Worm (Caenorhabditis elegans) whole organism, L3 larva: Measurements from ENCODE around the gene C46C2.3.
"Not testable (repeated sequence)": the region's sequence is repeated elsewhere in the genome, so short reads cannot be mapped to it uniquely, and the experiment has no call there.

Experiments
- R02D3.7 ChIP-seq: fragments of 150-350 bp; optimal IDR thresholded peaks from 2 replicates; lab custom pipeline; 2014; ENCODE audit warnings: missing biosample characterization, missing genetic modification characterization
- ZK546.5 ChIP-seq: sonication (generic microtip); optimal IDR thresholded peaks from 2 replicates; lab custom pipeline; 2017; ENCODE audit warnings: missing biosample characterization, missing genetic modification characterization
- aly-2 ChIP-seq: fragments of 150-350 bp; optimal IDR thresholded peaks from 2 replicates; lab custom pipeline; 2014; ENCODE audit warnings: missing biosample characterization, missing genetic modification characterization
- ama-1 ChIP-seq: fragments of 150-350 bp; optimal IDR thresholded peaks from 2 replicates; lab custom pipeline; 2018
- ceh-16 ChIP-seq: sonication (generic microtip); optimal IDR thresholded peaks from 2 replicates; lab custom pipeline; 2017; ENCODE audit warnings: missing biosample characterization, missing genetic modification characterization
- ceh-28 ChIP-seq: fragments of 150-350 bp; optimal IDR thresholded peaks from 2 replicates; lab custom pipeline; 2014; ENCODE audit warnings: missing biosample characterization, missing genetic modification reagents, missing genetic modification characterization
- ceh-82 ChIP-seq: fragments of 150-350 bp; optimal IDR thresholded peaks from 2 replicates; lab custom pipeline; 2014; ENCODE audit warnings: missing biosample characterization, missing genetic modification characterization
- ceh-9 ChIP-seq: sonication (generic microtip); optimal IDR thresholded peaks from 2 replicates; lab custom pipeline; 2018; ENCODE audit warnings: missing biosample characterization, missing genetic modification characterization
- daf-12 ChIP-seq: fragments of 150-350 bp; optimal IDR thresholded peaks from 2 replicates; lab custom pipeline; 2014; ENCODE audit warnings: missing biosample characterization, missing genetic modification reagents, missing genetic modification characterization
- egl-27 ChIP-seq: sonication (generic microtip); optimal IDR thresholded peaks from 4 replicates; lab custom pipeline; 2017; ENCODE audit warnings: missing biosample characterization, missing genetic modification reagents, missing genetic modification characterization
- egl-5 ChIP-seq: fragments of 150-350 bp; optimal IDR thresholded peaks from 2 replicates; lab custom pipeline; 2017; ENCODE audit warnings: missing biosample characterization, missing genetic modification reagents, missing genetic modification characterization, inconsistent platforms
- elt-1 ChIP-seq: fragments of 150-350 bp; optimal IDR thresholded peaks from 2 replicates; lab custom pipeline; 2014; ENCODE audit warnings: missing biosample characterization, missing genetic modification characterization
- elt-2 ChIP-seq: sonication (generic microtip); optimal IDR thresholded peaks from 2 replicates; lab custom pipeline; 2016; ENCODE audit warnings: missing genetic modification reagents, mild to moderate bottlenecking, missing genetic modification characterization, missing compliant biosample characterization
- elt-3 ChIP-seq, 3 experiments: fragments of 150-350 bp in 1 of 3; sonication (generic microtip) in 2 of 3; optimal IDR thresholded peaks; 2 replicates in 2 of 3; 4 replicates in 1 of 3; lab custom pipeline; 2014 to 2017; ENCODE audit warnings: missing biosample characterization in 3 of 3, missing genetic modification characterization in 3 of 3
- eor-1 ChIP-seq, 2 experiments: fragments of 150-350 bp; optimal IDR thresholded peaks; 2 replicates each; lab custom pipeline; 2014 to 2018; ENCODE audit warnings: missing biosample characterization in 2 of 2, missing genetic modification characterization in 2 of 2
- fkh-10 ChIP-seq: sonication (generic microtip); optimal IDR thresholded peaks from 2 replicates; lab custom pipeline; 2017; ENCODE audit warnings: missing biosample characterization, missing genetic modification reagents, missing genetic modification characterization
- fkh-2 ChIP-seq: fragments of 150-350 bp; optimal IDR thresholded peaks from 2 replicates; lab custom pipeline; 2014; ENCODE audit warnings: missing biosample characterization, missing genetic modification reagents, missing genetic modification characterization
- fos-1 ChIP-seq: fragments of 150-350 bp; optimal IDR thresholded peaks from 2 replicates; lab custom pipeline; 2014; ENCODE audit warnings: missing biosample characterization, missing genetic modification characterization
- hmg-11 ChIP-seq: sonication (generic microtip); optimal IDR thresholded peaks from 2 replicates; lab custom pipeline; 2016; ENCODE audit warnings: missing genetic modification characterization, missing compliant biosample characterization
- jun-1 ChIP-seq: fragments of 150-350 bp; optimal IDR thresholded peaks from 2 replicates; lab custom pipeline; 2014; ENCODE audit warnings: missing biosample characterization, missing genetic modification reagents, missing genetic modification characterization
- lin-15B ChIP-seq: fragments of 150-350 bp; optimal IDR thresholded peaks from 2 replicates; lab custom pipeline; 2014; ENCODE audit warnings: missing biosample characterization, missing genetic modification characterization
- lin-39 ChIP-seq: fragments of 150-350 bp; optimal IDR thresholded peaks from 2 replicates; lab custom pipeline; 2018; ENCODE audit warnings: missing biosample characterization, missing genetic modification reagents, missing genetic modification characterization
- lsy-12 ChIP-seq: sonication (generic microtip); optimal IDR thresholded peaks from 2 replicates; lab custom pipeline; 2016; ENCODE audit warnings: mild to moderate bottlenecking, missing genetic modification characterization, missing compliant biosample characterization
- mdl-1 ChIP-seq: fragments of 150-350 bp; optimal IDR thresholded peaks from 2 replicates; lab custom pipeline; 2014; ENCODE audit warnings: missing biosample characterization, missing genetic modification characterization
- mml-1 ChIP-seq: fragments of 150-350 bp; sonication (generic microtip); optimal IDR thresholded peaks from 3 replicates; lab custom pipeline; 2014; ENCODE audit warnings: missing biosample characterization, missing genetic modification characterization
- nfya-1 ChIP-seq: sonication (generic microtip); optimal IDR thresholded peaks from 2 replicates; lab custom pipeline; 2017; ENCODE audit warnings: missing genetic modification characterization, mild to moderate bottlenecking, missing compliant biosample characterization, antibody characterized with exemption, moderate library complexity; ENCODE audit not compliant: insufficient read depth
- nhr-11 ChIP-seq: fragments of 150-350 bp; optimal IDR thresholded peaks from 2 replicates; lab custom pipeline; 2014; ENCODE audit warnings: missing biosample characterization, missing genetic modification characterization
- nhr-12 ChIP-seq: fragments of 150-350 bp; optimal IDR thresholded peaks from 2 replicates; lab custom pipeline; 2014; ENCODE audit warnings: missing biosample characterization, missing genetic modification characterization
- nhr-23 ChIP-seq: fragments of 150-350 bp; optimal IDR thresholded peaks from 2 replicates; lab custom pipeline; 2014; ENCODE audit warnings: missing biosample characterization, missing genetic modification reagents, missing genetic modification characterization
- nhr-237 ChIP-seq: fragments of 150-350 bp; optimal IDR thresholded peaks from 2 replicates; lab custom pipeline; 2014; ENCODE audit warnings: missing biosample characterization, missing genetic modification characterization
- nhr-25 ChIP-seq: sonication (generic microtip); optimal IDR thresholded peaks from 2 replicates; lab custom pipeline; 2017; ENCODE audit warnings: missing biosample characterization, missing genetic modification characterization
- nhr-28 ChIP-seq: fragments of 150-350 bp; optimal IDR thresholded peaks from 2 replicates; lab custom pipeline; 2014; ENCODE audit warnings: missing biosample characterization, missing genetic modification characterization
- nhr-43 ChIP-seq: sonication (generic microtip); optimal IDR thresholded peaks from 2 replicates; lab custom pipeline; 2016; ENCODE audit warnings: mild to moderate bottlenecking, missing genetic modification characterization, missing compliant biosample characterization; ENCODE audit not compliant: poor library complexity, severe bottlenecking
- nhr-67 ChIP-seq: fragments of 150-350 bp; optimal IDR thresholded peaks from 2 replicates; lab custom pipeline; 2014; ENCODE audit warnings: missing biosample characterization, missing genetic modification characterization
- nhr-76 ChIP-seq: fragments of 150-350 bp; sonication (generic microtip); optimal IDR thresholded peaks from 5 replicates; lab custom pipeline; 2014; ENCODE audit warnings: missing biosample characterization, missing genetic modification characterization
- nhr-77 ChIP-seq: fragments of 150-350 bp; optimal IDR thresholded peaks from 2 replicates; lab custom pipeline; 2014; ENCODE audit warnings: missing biosample characterization, missing genetic modification characterization
- pha-4 ChIP-seq: fragments of 150-350 bp; optimal IDR thresholded peaks from 2 replicates; lab custom pipeline; 2014; ENCODE audit warnings: missing biosample characterization, missing genetic modification reagents, missing genetic modification characterization
- pqm-1 ChIP-seq: fragments of 150-350 bp; optimal IDR thresholded peaks from 2 replicates; lab custom pipeline; 2017; ENCODE audit warnings: missing biosample characterization, missing genetic modification characterization, inconsistent platforms
- sea-2 ChIP-seq: fragments of 150-350 bp; sonication (generic microtip); optimal IDR thresholded peaks from 4 replicates; lab custom pipeline; 2014; ENCODE audit warnings: missing biosample characterization, missing genetic modification reagents, missing genetic modification characterization
- skn-1 ChIP-seq: fragments of 150-350 bp; optimal IDR thresholded peaks from 2 replicates; lab custom pipeline; 2014; ENCODE audit warnings: missing biosample characterization, missing genetic modification characterization
- snpc-4 ChIP-seq: fragments of 150-350 bp; optimal IDR thresholded peaks from 2 replicates; lab custom pipeline; 2014; ENCODE audit warnings: missing biosample characterization, missing genetic modification characterization
- tbx-2 ChIP-seq: sonication (generic microtip); optimal IDR thresholded peaks from 2 replicates; lab custom pipeline; 2016; ENCODE audit warnings: mild to moderate bottlenecking, missing genetic modification characterization, missing compliant biosample characterization
- unc-39 ChIP-seq: sonication (generic microtip); optimal IDR thresholded peaks from 4 replicates; lab custom pipeline; 2017; ENCODE audit warnings: missing biosample characterization, missing genetic modification characterization
- unc-62 ChIP-seq: fragments of 150-350 bp; sonication (generic microtip); optimal IDR thresholded peaks from 4 replicates; lab custom pipeline; 2014; ENCODE audit warnings: missing biosample characterization, missing genetic modification reagents, missing genetic modification characterization
- zag-1 ChIP-seq: fragments of 150-350 bp; optimal IDR thresholded peaks from 2 replicates; lab custom pipeline; 2014; ENCODE audit warnings: missing biosample characterization, missing genetic modification characterization
- ztf-11 ChIP-seq: fragments of 150-350 bp; optimal IDR thresholded peaks from 2 replicates; lab custom pipeline; 2014; ENCODE audit warnings: missing biosample characterization, missing genetic modification characterization
- ztf-4 ChIP-seq: fragments of 150-350 bp; optimal IDR thresholded peaks from 2 replicates; lab custom pipeline; 2014; ENCODE audit warnings: missing biosample characterization, missing genetic modification characterization

C46C2.3 gene

ce11 chrIV:9194524-9194923 lies 30.4 kb upstream of the C46C2.3 start, which contains the start of gene C46C2.7:
Gene C46C2.7 (plus strand): TSS chrIV:9194824.
- not testable (repeated sequence) for TF ChIP-seq ZK546.5; pqm-1 (tag; lab: Kevin White, UChicago); nfya-1 (tag; lab: Kevin White, UChicago)
- TF ChIP-seq, all 47 proteins: peak for 0; not testable (repeated sequence) for 47

ce11 chrIV:9196023-9196636 lies 28.8 kb upstream of the C46C2.3 start:
- TF ChIP-seq nhr-25 (tag; lab: Kevin White, UChicago) (peak; percentile 43), lsy-12 (tag; lab: Kevin White, UChicago) (peak; percentile 34)

- TF ChIP-seq unc-62 (GFP tag; lab: Kevin White, UChicago) (peak; percentile 42), nhr-237 (tag; lab: Kevin White, UChicago) (no peak), unc-39 (tag; lab: Kevin White, UChicago) (no peak), ztf-4 (tag; lab: Kevin White, UChicago) (no peak), snpc-4 (tag; lab: Kevin White, UChicago) (peak; percentile 63), nhr-23 (tag; lab: Kevin White, UChicago) (no peak), ceh-16 (no peak), ceh-82 (tag; lab: Kevin White, UChicago) (no peak), mdl-1 (tag; lab: Kevin White, UChicago) (no peak), nhr-77 (tag; lab: Kevin White, UChicago) (no peak), pqm-1 (tag; lab: Kevin White, UChicago) (peak; percentile 71), ceh-9 (no peak), eor-1 (tag; optimal IDR thresholded peaks at IDR 0.05; lab: Kevin White, UChicago) (no peak), nhr-76 (tag; lab: Kevin White, UChicago) (no peak), aly-2 (tag; lab: Kevin White, UChicago) (no peak), nfya-1 (tag; lab: Kevin White, UChicago) (peak; percentile 97), sea-2 (no peak), pha-4 (tag; lab: Kevin White, UChicago) (peak; percentile 77), hmg-11 (peak; percentile 84), nhr-28 (tag; lab: Kevin White, UChicago) (no peak), ama-1 (peak; percentile 29), nhr-43 (peak; percentile 29), ZK546.5 (no peak), mml-1 (tag; lab: Kevin White, UChicago) (no peak), lin-15B (tag; lab: Kevin White, UChicago) (peak; percentile 44), R02D3.7 (no peak), nhr-11 (tag; lab: Kevin White, UChicago) (no peak), fos-1 (tag; lab: Kevin White, UChicago) (no peak), egl-27 (tag; lab: Kevin White, UChicago) (peak; percentile 39), tbx-2 (tag; lab: Kevin White, UChicago) (no peak), skn-1 (tag; lab: Kevin White, UChicago) (no peak), nhr-25 (tag; lab: Kevin White, UChicago) (no peak), zag-1 (no peak), nhr-12 (tag; lab: Kevin White, UChicago) (no peak), ceh-28 (tag; lab: Kevin White, UChicago) (peak; percentile 25), lin-39 (tag; lab: Kevin White, UChicago) (peak; percentile 49), elt-1 (tag; lab: Kevin White, UChicago) (no peak), elt-2 (tag; lab: Kevin White, UChicago) (peak; percentile 62), elt-3 (tag; optimal IDR thresholded peaks at IDR 0.05; lab: Kevin White, UChicago) (no peak), fkh-2 (no peak), daf-12 (tag; lab: Kevin White, UChicago) (no peak), lsy-12 (tag; lab: Kevin White, UChicago) (no peak), nhr-67 (tag; lab: Kevin White, UChicago) (no peak), egl-5 (tag; lab: Kevin White, UChicago) (no peak), fkh-10 (peak; percentile 66), ztf-11 (tag; lab: Kevin White, UChicago) (no peak), jun-1 (peak; percentile 72)
These were observed 28.2 kb upstream of the C46C2.3 start for ce11 chrIV:9196755-9197154.
